Fruit fly (Drosophila melanogaster) whole organism: ENCODE measurements around the gene Cpsf100.

Experiments
- CG8478 ChIP-seq: fragments of >200 bp; optimal IDR thresholded peaks from 2 replicates; lab custom pipeline; 2018; ENCODE audit warnings: inconsistent platforms
- Dll ChIP-seq: fragments of >200 bp; optimal IDR thresholded peaks from 2 replicates; lab custom pipeline; 2017
- EcR ChIP-seq, 2 experiments: fragments of >200 bp; optimal IDR thresholded peaks; 2 replicates each; lab custom pipeline; 2017; ENCODE audit warnings: missing biosample characterization in 2 of 2, missing genetic modification characterization in 2 of 2, missing genetic modification reagents in 2 of 2
- pan ChIP-seq: fragments of >200 bp; optimal IDR thresholded peaks from 2 replicates; lab custom pipeline; 2017
- psq ChIP-seq: fragments of >200 bp; optimal IDR thresholded peaks from 2 replicates; lab custom pipeline; 2017

DNA sequence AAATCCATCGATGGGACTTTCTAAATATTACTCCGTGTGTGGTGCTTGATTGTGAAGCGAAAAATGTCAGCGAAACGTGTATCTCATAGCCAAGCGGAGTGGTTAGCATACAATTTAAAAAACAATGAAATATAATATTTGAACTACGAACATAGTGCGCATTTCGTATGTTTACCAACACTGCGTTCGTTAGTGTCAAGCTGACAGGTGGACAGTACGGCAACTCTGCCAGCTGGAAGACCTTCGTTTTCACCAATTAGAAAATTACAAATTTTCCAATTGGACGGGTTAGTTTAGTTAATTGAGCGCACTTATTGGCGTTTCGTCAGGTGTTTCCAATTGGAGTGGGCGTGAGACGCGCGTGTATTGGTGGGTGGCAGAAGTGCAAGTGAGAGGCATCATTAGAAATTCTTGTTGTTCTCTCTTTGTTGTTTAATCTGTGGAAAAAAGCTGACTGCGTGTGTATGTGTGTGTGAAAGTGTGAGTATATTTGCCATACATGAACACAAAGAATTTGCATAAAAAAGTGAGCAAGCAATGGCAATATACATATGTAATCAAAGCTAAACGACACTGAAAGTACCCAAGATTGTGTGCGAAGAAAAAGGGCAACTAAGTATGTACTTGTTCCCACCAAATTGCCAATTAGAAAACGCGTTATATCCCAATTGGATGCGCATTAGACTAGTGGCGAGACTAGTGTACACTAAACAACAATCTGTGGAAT lies 5.5 kb downstream of the Cpsf100 start:
- TF ChIP-seq psq (lab: Kevin White, UChicago) (no peak), CG8478 (lab: Kevin White, UChicago) (no peak), EcR (GFP tag; optimal IDR thresholded peaks at IDR 0.05; lab: Kevin White, UChicago) (no peak), Dll (no peak), pan (lab: Kevin White, UChicago) (no peak)
